Worm (Caenorhabditis elegans): ENCODE measurements around the gene fbxb-44.

DNA sequence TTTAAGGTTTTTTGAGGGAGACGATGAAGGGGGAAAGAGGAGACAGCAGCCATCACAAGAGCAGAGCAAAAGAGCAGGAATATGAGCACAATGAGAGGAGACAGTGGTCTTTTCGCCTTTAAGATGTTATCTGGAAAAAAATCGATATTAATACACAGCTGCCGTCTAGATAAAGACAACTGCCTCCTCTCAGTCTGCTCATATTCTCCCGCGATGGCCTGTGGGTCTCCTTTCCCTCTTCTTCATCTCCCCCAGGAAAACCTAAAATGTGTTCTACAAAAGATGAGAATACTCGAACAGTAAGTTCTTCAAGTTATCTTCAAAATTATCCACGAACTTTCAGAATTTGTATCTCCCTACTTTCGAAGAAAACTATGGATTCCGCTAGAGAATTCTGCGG, 11.8 kb downstream of the fbxb-44 start, which contains the start of the genes fbxb-52 and fbxb-51:
- TF ChIP-seq ref-1 (GFP tag; conservative IDR thresholded peaks at IDR 0.05) (no peak), ztf-23 (GFP tag; IDR thresholded peaks at IDR 0.05) (no peak), med-1 (GFP tag; optimal IDR thresholded peaks at IDR 0.05; ENCODE audit: insufficient read depth) (no peak), ztf-29 (GFP tag; IDR thresholded peaks at IDR 0.05) (no peak), flt-1 (GFP tag; IDR thresholded peaks at IDR 0.05) (no peak)
